Fruit fly (Drosophila melanogaster): ENCODE results near the gene CG18675.

- TF ChIP-seq usp (GFP tag; optimal IDR thresholded peaks at IDR 0.05): no peak
- TF ChIP-seq psq (optimal IDR thresholded peaks at IDR 0.05): no peak
Observed at dm6 chr3L:4236097-4236572, 62.5 kb downstream of the CG18675 start, which contains the start of gene ImpL2.
